Fruit fly (Drosophila melanogaster): ENCODE measurements around the gene Spn.
A peak's percentile ranks its signal among the peaks of the same experiment; 100 is the strongest.

The Spn gene

DNA sequence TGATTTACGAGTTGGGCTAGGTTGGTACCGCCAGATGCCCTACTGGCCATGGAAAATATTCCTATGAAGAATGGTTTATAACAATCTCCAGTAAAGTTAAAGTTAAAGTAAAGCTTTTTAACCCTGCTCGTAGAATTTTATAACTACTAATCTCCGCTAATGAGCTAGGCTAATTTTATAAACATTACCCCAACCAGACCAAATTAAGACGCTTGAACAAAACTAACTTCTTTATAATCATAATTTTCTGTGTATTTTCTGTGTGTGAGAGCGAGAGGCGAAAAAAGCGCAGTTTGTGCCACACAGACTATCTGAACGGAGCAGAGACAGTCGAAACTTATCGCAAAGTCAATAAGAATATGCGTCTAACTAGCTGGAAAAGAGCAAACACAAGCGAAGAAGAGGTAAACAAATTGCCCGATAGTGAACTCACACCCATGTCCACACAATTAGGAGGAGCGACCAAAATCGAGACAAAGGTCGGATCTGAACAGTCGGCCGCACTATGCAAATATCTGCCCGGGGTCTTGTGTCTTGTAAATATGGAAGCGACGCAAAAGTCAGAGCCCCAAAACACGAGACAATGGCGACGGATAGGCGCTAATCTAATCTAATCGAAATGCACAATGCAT lies 17.0 kb downstream of the Spn start (continued):
- TF ChIP-seq CG3163 (GFP tag; optimal IDR thresholded peaks at IDR 0.05) (no peak), CG10462 (GFP tag; optimal IDR thresholded peaks at IDR 0.05) (peak; percentile 40), Asciz (GFP tag; optimal IDR thresholded peaks at IDR 0.05) (peak; percentile 89), Ets65A (GFP tag) (peak; percentile 89), crc (GFP tag; optimal IDR thresholded peaks at IDR 0.05) (peak; percentile 48), CG9727 (GFP tag; optimal IDR thresholded peaks at IDR 0.05) (peak; percentile 82), caup (GFP tag; optimal IDR thresholded peaks at IDR 0.05; ENCODE audit: severe bottlenecking) (peak; percentile 69), eyg (GFP tag; optimal IDR thresholded peaks at IDR 0.05) (no peak), Mes4 (GFP tag; optimal IDR thresholded peaks at IDR 0.05) (peak; percentile 65), Rx (GFP tag; IDR thresholded peaks at IDR 0.05) (peak; percentile 45; the same call in 1 of the 2 replicates), sisA (GFP tag; IDR thresholded peaks at IDR 0.05) (no peak), CG31224 (GFP tag; IDR thresholded peaks at IDR 0.05) (no peak; the same call in 1 of the 2 replicates), CG8290 (GFP tag; optimal IDR thresholded peaks at IDR 0.05) (peak; percentile 33), CG8290 (tag; optimal IDR thresholded peaks at IDR 0.05) (peak; percentile 73 to 74), bcd (GFP tag; optimal IDR thresholded peaks at IDR 0.05) (peak; percentile 66), gsb (GFP tag; IDR thresholded peaks at IDR 0.05) (peak; percentile 27), Hr51 (GFP tag; optimal IDR thresholded peaks at IDR 0.05) (peak in 1 of 2 experiments; percentile 38), Dip2 (GFP tag; IDR thresholded peaks at IDR 0.05) (no peak), sd (tag; optimal IDR thresholded peaks at IDR 0.05) (no peak), bab2 (GFP tag; optimal IDR thresholded peaks at IDR 0.05) (peak; percentile 72), pros (GFP tag; optimal IDR thresholded peaks at IDR 0.05) (no peak), CG2202 (tag; optimal IDR thresholded peaks at IDR 0.05) (peak; percentile 72), ems (GFP tag; optimal IDR thresholded peaks at IDR 0.05) (no peak), MTF-1 (GFP tag; optimal IDR thresholded peaks at IDR 0.05; ENCODE audit: borderline replicate concordance) (peak; percentile 90), ci (GFP tag; IDR thresholded peaks at IDR 0.05) (peak; percentile 89), CG6683 (GFP tag; optimal IDR thresholded peaks at IDR 0.05) (peak; percentile 60), CG8089 (GFP tag; optimal IDR thresholded peaks at IDR 0.05) (peak; percentile 40), CG16863 (GFP tag; optimal IDR thresholded peaks at IDR 0.05) (peak; percentile 43), CG7839 (tag; optimal IDR thresholded peaks at IDR 0.05) (peak; percentile 47), CG10267 (tag; optimal IDR thresholded peaks at IDR 0.05) (peak; percentile 37), exex (tag; optimal IDR thresholded peaks at IDR 0.05) (peak; percentile 41), sens-2 (GFP tag; IDR thresholded peaks at IDR 0.05) (no peak), CG2678 (tag; optimal IDR thresholded peaks at IDR 0.05) (peak; percentile 74), Ada2b (GFP tag; IDR thresholded peaks at IDR 0.05) (peak; percentile 36; the same call in 1 of the 2 replicates), dpn (GFP tag; optimal IDR thresholded peaks at IDR 0.05) (peak; percentile 35 to 52), CG2875 (GFP tag; optimal IDR thresholded peaks at IDR 0.05) (peak; percentile 86), rib (GFP tag; IDR thresholded peaks at IDR 0.05) (peak; percentile 39; the same call in 1 of the 2 replicates), Atf6 (GFP tag; IDR thresholded peaks at IDR 0.05) (peak; percentile 60), CG18599 (GFP tag; optimal IDR thresholded peaks at IDR 0.05) (peak; percentile 84), CG12769 (tag; optimal IDR thresholded peaks at IDR 0.05) (peak; percentile 39), prd (optimal IDR thresholded peaks at IDR 0.05) (no peak), prd (GFP tag; IDR thresholded peaks at IDR 0.05) (no peak; the same call in 2 of the 3 replicates), nerfin-2 (GFP tag; IDR thresholded peaks at IDR 0.05; ENCODE audit: partially characterized antibody) (no peak), Med (GFP tag) (peak; percentile 93), Drgx (GFP tag; IDR thresholded peaks at IDR 0.05) (no peak), az2 (GFP tag; optimal IDR thresholded peaks at IDR 0.05) (peak; percentile 16), CG10321 (GFP tag; IDR thresholded peaks at IDR 0.05) (0 out of 2 replicates have a peak, but pooled peaks have one; percentile 17), org-1 (GFP tag; optimal IDR thresholded peaks at IDR 0.05) (peak; percentile 78), NC2α (GFP tag; optimal IDR thresholded peaks at IDR 0.05) (peak; percentile 44), Eip74EF (GFP tag; optimal IDR thresholded peaks at IDR 0.05) (peak in 1 of 2 experiments; percentile 70)
